Worm (Caenorhabditis elegans) whole organism, young adult: ENCODE measurements around the gene cutl-15.

Experiments used
- C06A6.2 ChIP-seq: fragments of 200-800 bp; sonication (Bioruptor generic); conservative IDR thresholded peaks from 2 replicates; pipeline ENCODE4 v1.3.6; 2022; ENCODE audit warnings: missing genetic modification characterization, missing compliant biosample characterization
- D2030.7 ChIP-seq: fragments of 200-800 bp; sonication (Bioruptor generic); IDR thresholded peaks from 2 replicates; pipeline ENCODE4 v1.3.6; 2022; ENCODE audit warnings: missing genetic modification reagents, missing genetic modification characterization, missing compliant biosample characterization
- F10E7.11 ChIP-seq: sonication (generic microtip); optimal IDR thresholded peaks from 2 replicates; lab custom pipeline; 2017; ENCODE audit warnings: mild to moderate bottlenecking, missing genetic modification characterization, moderate library complexity, missing compliant biosample characterization
- F33H1.4 ChIP-seq: fragments of 200-800 bp; sonication (Bioruptor generic); IDR thresholded peaks from 2 replicates; pipeline ENCODE4 v1.3.6; 2022; ENCODE audit warnings: missing genetic modification reagents, missing genetic modification characterization, missing compliant biosample characterization
- F37B4.10 ChIP-seq: fragments of 200-800 bp; sonication (Bioruptor generic); IDR thresholded peaks from 2 replicates; pipeline ENCODE4 v1.3.6; 2022; ENCODE audit warnings: missing genetic modification characterization, missing compliant biosample characterization
- F39B2.1 ChIP-seq: fragments of 200-800 bp; sonication (Bioruptor generic); IDR thresholded peaks from 2 replicates; pipeline ENCODE4 v1.3.6; 2022; ENCODE audit warnings: missing genetic modification reagents, missing genetic modification characterization, missing compliant biosample characterization
- F55B11.4 ChIP-seq: sonication (generic microtip); optimal IDR thresholded peaks from 2 replicates; lab custom pipeline; 2016; ENCODE audit warnings: missing compliant biosample characterization, missing genetic modification characterization, borderline replicate concordance; ENCODE audit not compliant: insufficient read depth
- F57A8.1 ChIP-seq: fragments of 200-800 bp; sonication (Bioruptor generic); optimal IDR thresholded peaks from 2 replicates; lab custom pipeline; 2018; ENCODE audit warnings: mild to moderate bottlenecking, missing genetic modification characterization, moderate library complexity, missing compliant biosample characterization
- K11D2.4 ChIP-seq: fragments of 200-800 bp; sonication (Bioruptor generic); IDR thresholded peaks from 2 replicates; pipeline ENCODE4 v1.3.6; 2022; ENCODE audit warnings: missing genetic modification reagents, missing genetic modification characterization, missing compliant biosample characterization
- K12H6.12 ChIP-seq: fragments of 200-800 bp; sonication (Bioruptor generic); optimal IDR thresholded peaks from 2 replicates; lab custom pipeline; 2018; ENCODE audit warnings: mild to moderate bottlenecking, missing genetic modification characterization, missing compliant biosample characterization
- T26A5.8 ChIP-seq: sonication (generic microtip); optimal IDR thresholded peaks from 2 replicates; lab custom pipeline; 2016; ENCODE audit warnings: missing genetic modification characterization, missing compliant biosample characterization
- Y53G8AR.9 ChIP-seq: fragments of 200-800 bp; sonication (Bioruptor generic); conservative IDR thresholded peaks from 2 replicates; pipeline ENCODE4 v1.3.6; 2022; ENCODE audit warnings: missing genetic modification reagents, missing genetic modification characterization, missing compliant biosample characterization
- Y56A3A.18 ChIP-seq: fragments of 200-800 bp; sonication (Bioruptor generic); IDR thresholded peaks from 2 replicates; pipeline ENCODE4 v1.3.6; 2022; ENCODE audit warnings: missing genetic modification reagents, missing genetic modification characterization, missing compliant biosample characterization
- Y67H2A.10 ChIP-seq: fragments of 200-800 bp; sonication (Bioruptor generic); conservative IDR thresholded peaks from 2 replicates; pipeline ENCODE4 v1.3.6; 2022; ENCODE audit warnings: missing genetic modification reagents, missing genetic modification characterization, missing compliant biosample characterization
- Y95B8A.8 ChIP-seq: fragments of 200-800 bp; sonication (Bioruptor generic); IDR thresholded peaks from 2 replicates; pipeline ENCODE4 v1.3.6; 2022; ENCODE audit warnings: missing genetic modification reagents, missing genetic modification characterization, missing compliant biosample characterization
- aptf-2 ChIP-seq: fragments of 200-800 bp; sonication (Bioruptor generic); conservative IDR thresholded peaks from 2 replicates; pipeline ENCODE4 v1.3.6; 2022; ENCODE audit warnings: missing genetic modification reagents, missing genetic modification characterization, missing compliant biosample characterization
- atf-7 ChIP-seq: sonication (generic microtip); optimal IDR thresholded peaks from 2 replicates; lab custom pipeline; 2017; ENCODE audit warnings: mild to moderate bottlenecking, missing genetic modification characterization, missing compliant biosample characterization
- attf-6 ChIP-seq: fragments of 200-800 bp; sonication (Bioruptor generic); IDR thresholded peaks from 2 replicates; pipeline ENCODE4 v1.3.6; 2022; ENCODE audit warnings: missing genetic modification reagents, missing genetic modification characterization, missing compliant biosample characterization
- bed-1 ChIP-seq: fragments of 200-800 bp; sonication (Bioruptor generic); IDR thresholded peaks from 2 replicates; pipeline ENCODE4 v1.3.6; 2022; ENCODE audit warnings: missing genetic modification reagents, missing genetic modification characterization, missing compliant biosample characterization
- bed-2 ChIP-seq: fragments of 200-800 bp; sonication (Bioruptor generic); IDR thresholded peaks from 2 replicates; pipeline ENCODE4 v1.3.6; 2022; ENCODE audit warnings: missing genetic modification reagents, missing genetic modification characterization, missing compliant biosample characterization
- cebp-1 ChIP-seq, 2 experiments: fragments of 200-800 bp in 1 of 2; sonication (Bioruptor generic) in 1 of 2; sonication (generic microtip) in 1 of 2; IDR thresholded peaks in 1 of 2; optimal IDR thresholded peaks in 1 of 2; 2 replicates each; pipeline versions ENCODE4 v1.3.6 to Lab custom; 2017 to 2022; ENCODE audit warnings: missing compliant biosample characterization in 2 of 2, missing genetic modification characterization in 2 of 2, mild to moderate bottlenecking in 1 of 2, missing genetic modification reagents in 1 of 2, moderate library complexity in 1 of 2
- chd-7 ChIP-seq: sonication (generic microtip); optimal IDR thresholded peaks from 2 replicates; lab custom pipeline; 2016; ENCODE audit warnings: mild to moderate bottlenecking, missing genetic modification characterization, moderate library complexity, missing compliant biosample characterization
- dox-1 ChIP-seq: fragments of 200-800 bp; sonication (Bioruptor generic); IDR thresholded peaks from 2 replicates; pipeline ENCODE4 v1.3.6; 2022; ENCODE audit warnings: missing genetic modification reagents, missing genetic modification characterization, missing compliant biosample characterization
- dpl-1 ChIP-seq: fragments of 150-350 bp; optimal IDR thresholded peaks from 2 replicates; lab custom pipeline; 2014; ENCODE audit warnings: missing biosample characterization, missing genetic modification reagents, missing genetic modification characterization
- egl-44 ChIP-seq: fragments of 200-800 bp; sonication (Bioruptor generic); IDR thresholded peaks from 2 replicates; pipeline ENCODE4 v1.3.6; 2022; ENCODE audit warnings: missing genetic modification reagents, missing genetic modification characterization, missing compliant biosample characterization
- gei-17 ChIP-seq: fragments of 200-800 bp; sonication (Bioruptor generic); optimal IDR thresholded peaks from 2 replicates; lab custom pipeline; 2018; ENCODE audit warnings: mild to moderate bottlenecking, missing genetic modification characterization, missing compliant biosample characterization
- him-1 ChIP-seq: sonication (generic microtip); optimal IDR thresholded peaks from 2 replicates; lab custom pipeline; 2016; ENCODE audit warnings: missing genotype, missing genetic modification reagents, missing genetic modification characterization, missing compliant biosample characterization
- hlh-12 ChIP-seq: sonication (generic microtip); optimal IDR thresholded peaks from 2 replicates; lab custom pipeline; 2016; ENCODE audit warnings: missing genetic modification characterization, missing compliant biosample characterization
- hmg-20 ChIP-seq: fragments of 200-800 bp; sonication (Bioruptor generic); IDR thresholded peaks from 2 replicates; pipeline ENCODE4 v1.3.6; 2022; ENCODE audit warnings: missing genetic modification reagents, missing genetic modification characterization, missing compliant biosample characterization
- hrde-1 ChIP-seq: sonication (generic microtip); optimal IDR thresholded peaks from 2 replicates; lab custom pipeline; 2016; ENCODE audit warnings: missing genetic modification characterization, mild to moderate bottlenecking, missing compliant biosample characterization, moderate library complexity, missing genotype, missing genetic modification reagents, borderline replicate concordance
- lag-1 ChIP-seq: fragments of 200-800 bp; sonication (Bioruptor generic); IDR thresholded peaks from 2 replicates; pipeline ENCODE4 v1.3.6; 2022; ENCODE audit warnings: missing genetic modification reagents, missing genetic modification characterization, missing compliant biosample characterization
- lin-40 ChIP-seq: sonication (generic microtip); optimal IDR thresholded peaks from 2 replicates; lab custom pipeline; 2016; ENCODE audit warnings: missing genetic modification characterization, mild to moderate bottlenecking, missing compliant biosample characterization, missing genotype, missing genetic modification reagents
- lir-1 ChIP-seq: fragments of 200-800 bp; sonication (Bioruptor generic); conservative IDR thresholded peaks from 2 replicates; pipeline ENCODE4 v1.3.6; 2022; ENCODE audit warnings: missing genetic modification reagents, missing genetic modification characterization, missing compliant biosample characterization
- lsl-1 ChIP-seq: fragments of 200-800 bp; sonication (Bioruptor generic); optimal IDR thresholded peaks from 2 replicates; lab custom pipeline; 2018; ENCODE audit warnings: mild to moderate bottlenecking, missing genetic modification characterization, moderate library complexity, missing compliant biosample characterization
- madf-3 ChIP-seq: fragments of 200-800 bp; sonication (Bioruptor generic); IDR thresholded peaks from 2 replicates; pipeline ENCODE4 v1.3.6; 2022; ENCODE audit warnings: missing genetic modification reagents, missing genetic modification characterization, missing compliant biosample characterization
- madf-8 ChIP-seq: fragments of 200-800 bp; sonication (Bioruptor generic); conservative IDR thresholded peaks from 2 replicates; pipeline ENCODE4 v1.3.6; 2022; ENCODE audit warnings: missing genetic modification reagents, missing genetic modification characterization, missing compliant biosample characterization
- mcd-1 ChIP-seq: fragments of 200-800 bp; sonication (Bioruptor generic); IDR thresholded peaks from 2 replicates; pipeline ENCODE4 v1.3.6; 2022; ENCODE audit warnings: missing genetic modification reagents, missing genetic modification characterization, missing compliant biosample characterization
- mes-4 ChIP-seq: sonication (generic microtip); optimal IDR thresholded peaks from 2 replicates; lab custom pipeline; 2016; ENCODE audit warnings: missing genotype, missing genetic modification characterization, missing compliant biosample characterization
- mxl-1 ChIP-seq: sonication (generic microtip); optimal IDR thresholded peaks from 2 replicates; lab custom pipeline; 2016; ENCODE audit warnings: missing genetic modification characterization, missing compliant biosample characterization
- pbrm-1 ChIP-seq: fragments of 200-800 bp; sonication (Bioruptor generic); IDR thresholded peaks from 2 replicates; pipeline ENCODE4 v1.3.6; 2022; ENCODE audit warnings: missing genetic modification reagents, missing genetic modification characterization, missing compliant biosample characterization
- rpc-1 ChIP-seq, 2 experiments: fragments of 150-350 bp in 1 of 2; sonication (generic microtip) in 1 of 2; optimal IDR thresholded peaks; 2 replicates each; lab custom pipeline; 2014 to 2018; ENCODE audit warnings: missing biosample characterization in 1 of 2, missing genetic modification characterization in 1 of 2, missing genetic modification reagents in 1 of 2, missing genotype in 1 of 2
- somi-1 ChIP-seq: fragments of 200-800 bp; sonication (Bioruptor generic); optimal IDR thresholded peaks from 2 replicates; lab custom pipeline; 2018; ENCODE audit warnings: mild to moderate bottlenecking, missing genetic modification characterization, missing compliant biosample characterization
- tlf-1 ChIP-seq: fragments of 200-800 bp; sonication (Bioruptor generic); optimal IDR thresholded peaks from 2 replicates; lab custom pipeline; 2018; ENCODE audit warnings: mild to moderate bottlenecking, missing genetic modification characterization, missing compliant biosample characterization
- unc-62 ChIP-seq: fragments of 150-350 bp; optimal IDR thresholded peaks from 2 replicates; lab custom pipeline; 2014; ENCODE audit warnings: missing biosample characterization, missing genetic modification reagents, missing genetic modification characterization
- ztf-18 ChIP-seq: sonication (generic microtip); optimal IDR thresholded peaks from 2 replicates; lab custom pipeline; 2016; ENCODE audit warnings: missing genotype, mild to moderate bottlenecking, missing genetic modification characterization, missing compliant biosample characterization
- ztf-25 ChIP-seq: fragments of 200-800 bp; sonication (Bioruptor generic); IDR thresholded peaks from 2 replicates; pipeline ENCODE4 v1.3.6; 2022; ENCODE audit warnings: missing genetic modification reagents, missing genetic modification characterization, missing compliant biosample characterization

cutl-15 gene

ce11 chrII:8933693-8934432, 13.6 kb downstream of the cutl-15 start, which contains the start of gene T21B10.3 (continued):
- peak; percentile 45; the same call in 1 of the 2 replicates for TF ChIP-seq aptf-2
- peak; percentile 87 for TF ChIP-seq attf-6 (GFP tag; lab: Robert Waterston, UW)
- TF ChIP-seq lin-40 (tag; lab: Kevin White, UChicago): peak; percentile 36
- peak; percentile 98 for TF ChIP-seq madf-8
- TF ChIP-seq Y67H2A.10 (GFP tag; lab: Robert Waterston, UW): peak; percentile 62; the same call in 1 of the 2 replicates
- TF ChIP-seq T26A5.8: no peak
- no peak for TF ChIP-seq bed-1 (GFP tag; lab: Robert Waterston, UW)
- peak; percentile 93 for TF ChIP-seq madf-3 (GFP tag; lab: Robert Waterston, UW)
- TF ChIP-seq lag-1: no peak
- TF ChIP-seq hrde-1 (tag; lab: Kevin White, UChicago): peak; percentile 79
- peak; percentile 89 for TF ChIP-seq ztf-25
- no peak for TF ChIP-seq F37B4.10 (GFP tag; lab: Robert Waterston, UW)
- TF ChIP-seq bed-2 (GFP tag; lab: Robert Waterston, UW): peak; percentile 24; the same call in 1 of the 2 replicates
- peak; percentile 72 for TF ChIP-seq him-1
- TF ChIP-seq Y53G8AR.9: peak; percentile 96
- no peak for TF ChIP-seq F10E7.11 (tag; lab: Kevin White, UChicago)
- TF ChIP-seq pbrm-1: peak; percentile 89
- TF ChIP-seq Y95B8A.8 (GFP tag; lab: Robert Waterston, UW): peak; percentile 96
- TF ChIP-seq F55B11.4: no peak
- peak; percentile 53; the same call in 1 of the 2 replicates for TF ChIP-seq K11D2.4 (GFP tag; lab: Robert Waterston, UW)
- TF ChIP-seq hmg-20 (GFP tag; lab: Robert Waterston, UW): 0 out of 2 replicates have a peak, but pooled peaks have one; percentile 31
- TF ChIP-seq egl-44: no peak
- TF ChIP-seq F39B2.1 (GFP tag; lab: Robert Waterston, UW): 0 out of 2 replicates have a peak, but pooled peaks have one; percentile 32
- peak; percentile 49 for TF ChIP-seq ztf-18
- TF ChIP-seq gei-17: peak; percentile 31
- peak; percentile 99 for TF ChIP-seq F33H1.4 (GFP tag; lab: Robert Waterston, UW)
- TF ChIP-seq mcd-1 (GFP tag; lab: Robert Waterston, UW): peak; percentile 79
- no peak for TF ChIP-seq unc-62 (GFP tag; lab: Kevin White, UChicago)
- no peak for TF ChIP-seq mes-4
- TF ChIP-seq D2030.7: peak; percentile 97
- peak; percentile 97 for TF ChIP-seq dox-1 (GFP tag; lab: Robert Waterston, UW)
- peak; percentile 30; the same call in 1 of the 2 replicates for TF ChIP-seq cebp-1 (GFP tag; IDR thresholded peaks at IDR 0.05; lab: Robert Waterston, UW)
- peak; percentile 68 for TF ChIP-seq cebp-1 (tag; optimal IDR thresholded peaks at IDR 0.05; lab: Kevin White, UChicago)
- peak; percentile 100 for TF ChIP-seq lsl-1
- TF ChIP-seq K12H6.12 (tag; lab: Kevin White, UChicago): no peak
- peak; percentile 36 for TF ChIP-seq somi-1 (GFP tag; lab: Kevin White, UChicago)
- no peak for TF ChIP-seq hlh-12 (tag; lab: Kevin White, UChicago)
- no peak for TF ChIP-seq chd-7
- TF ChIP-seq Y56A3A.18 (GFP tag; lab: Robert Waterston, UW): peak; percentile 90
- TF ChIP-seq lir-1 (GFP tag; lab: Robert Waterston, UW): peak; percentile 81
- TF ChIP-seq rpc-1 (optimal IDR thresholded peaks at IDR 0.05; lab: Kevin White, UChicago): no peak
- TF ChIP-seq rpc-1 (tag; optimal IDR thresholded peaks at IDR 0.05; lab: Kevin White, UChicago): peak; percentile 15
- TF ChIP-seq C06A6.2 (GFP tag; lab: Robert Waterston, UW): 0 out of 2 replicates have a peak, but pooled peaks have one; percentile 39
- TF ChIP-seq tlf-1 (GFP tag; lab: Kevin White, UChicago): peak; percentile 94
- TF ChIP-seq atf-7 (tag; lab: Kevin White, UChicago): peak; percentile 42
- TF ChIP-seq dpl-1 (GFP tag; lab: Kevin White, UChicago): peak; percentile 95
- TF ChIP-seq mxl-1: no peak
- no peak for TF ChIP-seq F57A8.1 (GFP tag; lab: Kevin White, UChicago)
